Fruit fly (Drosophila melanogaster): ENCODE results near the gene CG13117.

DNA sequence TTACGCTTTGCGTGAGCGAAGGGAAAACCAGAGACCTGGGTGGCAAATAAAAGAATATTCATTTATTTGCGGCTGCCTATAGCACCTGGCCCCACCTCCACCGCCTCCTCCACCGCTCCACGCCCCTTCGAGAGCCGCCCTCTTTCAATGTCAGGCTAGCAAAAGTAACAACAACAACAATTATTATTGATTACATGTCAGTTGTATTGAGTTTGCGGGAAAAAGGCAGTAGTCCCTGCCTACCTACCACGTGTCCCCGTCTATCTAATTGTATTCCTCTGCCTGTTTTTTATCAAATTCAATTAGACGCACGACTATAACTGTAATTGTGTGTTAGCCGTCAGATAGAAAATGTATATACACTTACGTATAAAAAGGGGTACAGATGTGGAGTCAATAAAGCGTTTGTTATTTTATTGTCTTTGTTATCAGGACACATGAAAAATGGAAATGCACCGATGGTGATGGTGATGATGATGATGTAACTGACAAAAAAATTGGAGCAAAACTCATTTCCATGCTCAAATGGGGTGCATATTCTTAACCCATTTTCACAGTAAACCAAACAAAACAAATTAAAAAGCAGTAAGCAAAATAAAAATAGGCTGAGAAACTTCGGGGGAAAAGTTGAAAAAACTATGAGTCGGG lies 45.8 kb upstream of the CG13117 start:
- TF ChIP-seq Crg-1 (GFP tag; optimal IDR thresholded peaks at IDR 0.05) (no peak), CG11617 (GFP tag; optimal IDR thresholded peaks at IDR 0.05) (no peak), CG7045 (GFP tag; optimal IDR thresholded peaks at IDR 0.05) (no peak), CG5204 (GFP tag; optimal IDR thresholded peaks at IDR 0.05) (no peak), CG12768 (GFP tag; optimal IDR thresholded peaks at IDR 0.05) (no peak), CG14711 (tag; optimal IDR thresholded peaks at IDR 0.05) (no peak), CG1620 (GFP tag; optimal IDR thresholded peaks at IDR 0.05) (no peak), cic (GFP tag; optimal IDR thresholded peaks at IDR 0.05) (peak; percentile 16), tj (GFP tag; optimal IDR thresholded peaks at IDR 0.05) (no peak), ovo (GFP tag; optimal IDR thresholded peaks at IDR 0.05) (no peak)

Data from whole organism, adult.